Fruit fly (Drosophila melanogaster) whole organism, prepupa: Measurements from ENCODE around the gene sro.

Source experiments
- CG10631 ChIP-seq: fragments of 200-800 bp; sonication (Bioruptor generic); optimal IDR thresholded peaks from 2 replicates; lab custom pipeline; 2016; ENCODE audit warnings: missing biosample characterization, missing genetic modification characterization
- CG10669 ChIP-seq: fragments of 200-800 bp; sonication (Bioruptor generic); optimal IDR thresholded peaks from 3 replicates; lab custom pipeline; 2018; ENCODE audit warnings: missing biosample characterization, mild to moderate bottlenecking, missing genetic modification characterization, moderate library complexity
- CG11294 ChIP-seq: fragments of 200-800 bp; sonication (Bioruptor generic); IDR thresholded peaks from 2 replicates; pipeline ENCODE4 v1.3.6; 2022; ENCODE audit warnings: missing biosample characterization, missing genetic modification characterization
- CG11762 ChIP-seq: fragments of 200-800 bp; sonication (Bioruptor generic); optimal IDR thresholded peaks from 3 replicates; lab custom pipeline; 2016; ENCODE audit warnings: missing biosample characterization, missing genetic modification characterization; ENCODE audit not compliant: insufficient read depth
- CG15336 ChIP-seq: fragments of 200-800 bp; sonication (Bioruptor generic); IDR thresholded peaks from 2 replicates; pipeline ENCODE4 v1.3.6; 2022; ENCODE audit warnings: missing biosample characterization, missing genetic modification characterization
- CG1621 ChIP-seq: fragments of 200-800 bp; sonication (Bioruptor generic); optimal IDR thresholded peaks from 3 replicates; lab custom pipeline; 2018; ENCODE audit warnings: missing biosample characterization, mild to moderate bottlenecking, missing genetic modification characterization
- CG16779 ChIP-seq: fragments of 200-800 bp; sonication (Bioruptor generic); optimal IDR thresholded peaks from 3 replicates; lab custom pipeline; 2017; ENCODE audit warnings: missing biosample characterization, mild to moderate bottlenecking, missing genetic modification characterization
- CG3032 ChIP-seq: fragments of 200-800 bp; optimal IDR thresholded peaks from 2 replicates; lab custom pipeline; 2019; ENCODE audit warnings: missing biosample characterization, mild to moderate bottlenecking, missing genetic modification characterization, moderate library complexity
- CG31627 ChIP-seq: fragments of 200-800 bp; sonication (Bioruptor generic); optimal IDR thresholded peaks from 3 replicates; lab custom pipeline; 2016; ENCODE audit warnings: missing biosample characterization, missing genetic modification characterization
- CG32006 ChIP-seq: fragments of 200-800 bp; sonication (Bioruptor generic); optimal IDR thresholded peaks from 3 replicates; lab custom pipeline; 2017; ENCODE audit warnings: missing biosample characterization, mild to moderate bottlenecking, missing genetic modification characterization
- CG6163 ChIP-seq: fragments of 200-800 bp; sonication (Bioruptor generic); IDR thresholded peaks from 3 replicates; pipeline ENCODE4 v1.3.6; 2022; ENCODE audit warnings: missing biosample characterization, missing genetic modification characterization
- CG6276 ChIP-seq: fragments of 200-800 bp; sonication (Bioruptor generic); optimal IDR thresholded peaks from 2 replicates; lab custom pipeline; 2017; ENCODE audit warnings: missing biosample characterization, mild to moderate bottlenecking, missing genetic modification characterization
- CG6792 ChIP-seq: fragments of 200-800 bp; sonication (Bioruptor generic); optimal IDR thresholded peaks from 3 replicates; lab custom pipeline; 2016; ENCODE audit warnings: missing biosample characterization, missing genetic modification characterization
- CG6808 ChIP-seq: fragments of 200-800 bp; sonication (Bioruptor generic); optimal IDR thresholded peaks from 3 replicates; lab custom pipeline; 2017; ENCODE audit warnings: missing biosample characterization, missing genetic modification characterization, mild to moderate bottlenecking, moderate library complexity, missing genetic modification reagents
- CG8119 ChIP-seq: fragments of 200-800 bp; sonication (Bioruptor generic); IDR thresholded peaks from 3 replicates; pipeline ENCODE4 v1.3.6; 2022; ENCODE audit warnings: missing biosample characterization, missing genetic modification characterization
- CG8319 ChIP-seq: fragments of 200-800 bp; sonication (Bioruptor generic); optimal IDR thresholded peaks from 3 replicates; lab custom pipeline; 2016; ENCODE audit warnings: missing biosample characterization, missing genetic modification characterization
- CG8632 ChIP-seq: fragments of 200-800 bp; sonication (Bioruptor generic); optimal IDR thresholded peaks from 3 replicates; lab custom pipeline; 2016; ENCODE audit warnings: missing biosample characterization, missing genetic modification characterization
- Eip78C ChIP-seq: fragments of 200-800 bp; sonication (Bioruptor generic); peaks from one replicate; lab custom pipeline; 2016; ENCODE audit warnings: missing biosample characterization, missing genetic modification characterization
- Eip93F ChIP-seq: fragments of 200-800 bp; sonication (Bioruptor generic); optimal IDR thresholded peaks from 2 replicates; lab custom pipeline; 2016; ENCODE audit warnings: missing biosample characterization, mild to moderate bottlenecking, missing genetic modification characterization
- Ets21C ChIP-seq: fragments of 200-800 bp; sonication (Bioruptor generic); optimal IDR thresholded peaks from 3 replicates; lab custom pipeline; 2016; ENCODE audit warnings: missing biosample characterization, missing genetic modification characterization
- Ets96B ChIP-seq: fragments of 200-800 bp; optimal IDR thresholded peaks from 2 replicates; lab custom pipeline; 2019; ENCODE audit warnings: missing biosample characterization, mild to moderate bottlenecking, missing genetic modification characterization, moderate library complexity
- Gug ChIP-seq: fragments of 200-800 bp; sonication (Bioruptor generic); IDR thresholded peaks from 2 replicates; pipeline ENCODE4 v1.3.6; 2022; ENCODE audit warnings: missing biosample characterization, missing genetic modification characterization
- Hr38 ChIP-seq: sonication (Bioruptor generic); optimal IDR thresholded peaks from 2 replicates; lab custom pipeline; 2016; ENCODE audit warnings: missing biosample characterization, missing genetic modification characterization
- Hr39 ChIP-seq: fragments of 200-800 bp; sonication (Bioruptor generic); optimal IDR thresholded peaks from 2 replicates; lab custom pipeline; 2016; ENCODE audit warnings: missing biosample characterization, missing genetic modification characterization
- Hr4 ChIP-seq: fragments of 200-800 bp; sonication (Bioruptor generic); optimal IDR thresholded peaks from 3 replicates; lab custom pipeline; 2016; ENCODE audit warnings: missing biosample characterization, missing genetic modification characterization
- Lpt ChIP-seq: fragments of 200-800 bp; sonication (Bioruptor generic); optimal IDR thresholded peaks from 3 replicates; lab custom pipeline; 2016; ENCODE audit warnings: missing biosample characterization, missing genetic modification characterization
- Smox ChIP-seq: fragments of 200-800 bp; sonication (Bioruptor generic); optimal IDR thresholded peaks from 3 replicates; lab custom pipeline; 2016; ENCODE audit warnings: missing biosample characterization, missing genetic modification characterization
- Sox102F ChIP-seq: fragments of 200-800 bp; sonication (Bioruptor generic); optimal IDR thresholded peaks from 2 replicates; lab custom pipeline; 2016; ENCODE audit warnings: missing biosample characterization, mild to moderate bottlenecking, missing genetic modification characterization
- Sox14 ChIP-seq: fragments of 200-800 bp; sonication (Bioruptor generic); optimal IDR thresholded peaks from 3 replicates; lab custom pipeline; 2016; ENCODE audit warnings: missing biosample characterization, missing genetic modification characterization
- Sox15 ChIP-seq: fragments of 200-800 bp; sonication (Bioruptor generic); optimal IDR thresholded peaks from 3 replicates; lab custom pipeline; 2016; ENCODE audit warnings: missing biosample characterization, missing genetic modification characterization
- acj6 ChIP-seq: fragments of 200-800 bp; sonication (Bioruptor generic); optimal IDR thresholded peaks from 3 replicates; lab custom pipeline; 2016; ENCODE audit warnings: missing biosample characterization, missing genetic modification characterization
- cyc ChIP-seq: fragments of 200-800 bp; sonication (Bioruptor generic); optimal IDR thresholded peaks from 3 replicates; lab custom pipeline; 2016; ENCODE audit warnings: missing biosample characterization, missing genetic modification characterization
- dac ChIP-seq: fragments of 200-800 bp; sonication (Bioruptor generic); optimal IDR thresholded peaks from 2 replicates; lab custom pipeline; 2017; ENCODE audit warnings: missing biosample characterization, mild to moderate bottlenecking, missing genetic modification characterization
- dsx ChIP-seq: fragments of 200-800 bp; optimal IDR thresholded peaks from 3 replicates; lab custom pipeline; 2019; ENCODE audit warnings: missing biosample characterization, mild to moderate bottlenecking, missing genetic modification characterization, moderate library complexity; ENCODE audit not compliant: poor library complexity, severe bottlenecking
- eg ChIP-seq: fragments of 200-800 bp; sonication (Bioruptor generic); IDR thresholded peaks from 3 replicates; pipeline ENCODE4 v1.3.6; 2022; ENCODE audit warnings: missing biosample characterization, missing genetic modification characterization
- fd59A ChIP-seq: fragments of 200-800 bp; sonication (Bioruptor generic); optimal IDR thresholded peaks from 2 replicates; lab custom pipeline; 2017; ENCODE audit warnings: missing biosample characterization, mild to moderate bottlenecking, missing genetic modification characterization, missing genetic modification reagents
- fd85E ChIP-seq: fragments of 200-800 bp; sonication (Bioruptor generic); optimal IDR thresholded peaks from 3 replicates; lab custom pipeline; 2016; ENCODE audit warnings: missing biosample characterization, missing genetic modification characterization
- fkh ChIP-seq: fragments of 200-800 bp; sonication (Bioruptor generic); optimal IDR thresholded peaks from 3 replicates; lab custom pipeline; 2017; ENCODE audit warnings: missing biosample characterization, mild to moderate bottlenecking, missing genetic modification characterization, moderate library complexity
- net ChIP-seq: fragments of 200-800 bp; sonication (Bioruptor generic); optimal IDR thresholded peaks from 3 replicates; lab custom pipeline; 2016; ENCODE audit warnings: missing biosample characterization, missing genetic modification characterization
- pdm3 ChIP-seq: fragments of 200-800 bp; sonication (Bioruptor generic); optimal IDR thresholded peaks from 3 replicates; lab custom pipeline; 2016; ENCODE audit warnings: missing biosample characterization, missing genetic modification characterization
- salr ChIP-seq, 2 experiments: fragments of 200-800 bp; sonication (Bioruptor generic); optimal IDR thresholded peaks; 3 replicates each; lab custom pipeline; 2016 to 2018; ENCODE audit warnings: missing biosample characterization in 2 of 2, missing genetic modification characterization in 2 of 2, mild to moderate bottlenecking in 1 of 2
- spab ChIP-seq: fragments of 200-800 bp; sonication (Bioruptor generic); optimal IDR thresholded peaks from 2 replicates; lab custom pipeline; 2017; ENCODE audit warnings: missing biosample characterization, mild to moderate bottlenecking, missing genetic modification characterization, missing genetic modification reagents
- ss ChIP-seq, 2 experiments: fragments of 200-800 bp; sonication (Bioruptor generic); optimal IDR thresholded peaks; 2 replicates in 1 of 2; 3 replicates in 1 of 2; lab custom pipeline; 2017 to 2018; ENCODE audit warnings: mild to moderate bottlenecking in 2 of 2, missing biosample characterization in 2 of 2, missing genetic modification characterization in 2 of 2, moderate library complexity in 1 of 2
- svp ChIP-seq: fragments of 200-800 bp; sonication (Bioruptor generic); peaks from one replicate; lab custom pipeline; 2016; ENCODE audit warnings: missing biosample characterization, missing genetic modification characterization
- vri ChIP-seq: fragments of 200-800 bp; sonication (Bioruptor generic); optimal IDR thresholded peaks from 3 replicates; lab custom pipeline; 2016; ENCODE audit warnings: missing biosample characterization, mild to moderate bottlenecking, missing genetic modification characterization

Gene sro

dm6 chr3R:29755248-29755647, 39.1 kb upstream of the sro start:
- TF ChIP-seq CG11294 (GFP tag; lab: Robert Waterston, UW) (peak; percentile 53), CG8119 (GFP tag; lab: Robert Waterston, UW) (peak; percentile 78), CG32006 (GFP tag; lab: Kevin White, UChicago) (peak; percentile 78), Sox14 (GFP tag; lab: Kevin White, UChicago) (peak; percentile 9), Hr38 (GFP tag; lab: Kevin White, UChicago) (no peak), Ets96B (tag; lab: Kevin White, UChicago) (no peak), Hr39 (no peak), CG6163 (GFP tag; lab: Robert Waterston, UW) (peak; percentile 69; the same call in 2 of the 3 replicates), Gug (GFP tag; lab: Robert Waterston, UW) (peak; percentile 80), eg (GFP tag; lab: Robert Waterston, UW) (peak; percentile 90), cyc (GFP tag; lab: Kevin White, UChicago) (peak; percentile 5), dsx (peak; percentile 57), CG15336 (GFP tag; lab: Robert Waterston, UW) (peak; percentile 76), Eip78C (GFP tag; lab: Kevin White, UChicago) (peak; percentile 67), salr (GFP tag; optimal IDR thresholded peaks at IDR 0.05; lab: Kevin White, UChicago) (peak in 1 of 2 experiments; percentile 15)

- TF ChIP-seq CG31627 (GFP tag; lab: Kevin White, UChicago) (no peak), fkh (no peak), eg (GFP tag; lab: Robert Waterston, UW) (peak; percentile 41; the same call in 1 of the 3 replicates), Hr4 (GFP tag; lab: Kevin White, UChicago) (peak; percentile 12), Gug (GFP tag; lab: Robert Waterston, UW) (no peak), Lpt (peak; percentile 12), Smox (no peak), Eip78C (GFP tag; lab: Kevin White, UChicago) (peak; percentile 24), CG15336 (GFP tag; lab: Robert Waterston, UW) (no peak; the same call in 1 of the 2 replicates), CG32006 (GFP tag; lab: Kevin White, UChicago) (peak; percentile 61), CG8119 (GFP tag; lab: Robert Waterston, UW) (peak; percentile 58), pdm3 (peak; percentile 4)
Observed at dm6 chr3R:29756153-29756552, 38.2 kb upstream of the sro start.

- TF ChIP-seq Hr38 (GFP tag; lab: Kevin White, UChicago) (peak; percentile 54), net (GFP tag; lab: Kevin White, UChicago) (peak; percentile 14), CG10669 (GFP tag; lab: Kevin White, UChicago) (peak; percentile 35), CG11294 (GFP tag; lab: Robert Waterston, UW) (no peak; the same call in 1 of the 2 replicates), Ets96B (tag; lab: Kevin White, UChicago) (no peak), spab (GFP tag; lab: Kevin White, UChicago) (peak; percentile 39), svp (GFP tag; lab: Kevin White, UChicago) (no peak), eg (GFP tag; lab: Robert Waterston, UW) (no peak; the same call in 1 of the 3 replicates), fkh (no peak), Sox14 (GFP tag; lab: Kevin White, UChicago) (peak; percentile 49), CG8319 (no peak), CG6276 (GFP tag; lab: Kevin White, UChicago) (no peak), CG16779 (peak; percentile 6), acj6 (no peak), CG1621 (peak; percentile 56), CG6808 (GFP tag; lab: Kevin White, UChicago) (peak; percentile 65), CG8632 (GFP tag; lab: Kevin White, UChicago) (peak; percentile 44), dac (no peak), Sox15 (GFP tag; lab: Kevin White, UChicago) (no peak), Eip93F (GFP tag; lab: Kevin White, UChicago) (no peak), CG10631 (peak; percentile 18), ss (GFP tag; optimal IDR thresholded peaks at IDR 0.05; lab: Kevin White, UChicago) (peak; percentile 55 to 60), Ets21C (GFP tag; lab: Kevin White, UChicago) (no peak), fd59A (GFP tag; lab: Kevin White, UChicago) (peak; percentile 10), fd85E (no peak), vri (GFP tag; lab: Kevin White, UChicago) (no peak), Sox102F (no peak), salr (GFP tag; optimal IDR thresholded peaks at IDR 0.05; lab: Kevin White, UChicago) (peak in 1 of 2 experiments; percentile 45), CG3032 (tag; lab: Kevin White, UChicago) (no peak), CG32006 (GFP tag; lab: Kevin White, UChicago) (no peak), Smox (no peak), Eip78C (GFP tag; lab: Kevin White, UChicago) (peak; percentile 59), CG11762 (peak; percentile 19), cyc (GFP tag; lab: Kevin White, UChicago) (no peak), CG6792 (GFP tag; lab: Kevin White, UChicago) (peak; percentile 0), dsx (no peak)
Observed at dm6 chr3R:29757226-29757625, 37.2 kb upstream of the sro start.
